Fruit fly (Drosophila melanogaster) whole organism, embryonic: ENCODE data around the gene mon2.

Experiments
- Atf3 ChIP-seq: fragments of 200-800 bp; sonication (Bioruptor generic); optimal IDR thresholded peaks from 3 replicates; lab custom pipeline; 2016; ENCODE audit warnings: missing biosample characterization, missing genetic modification characterization
- Atf6 ChIP-seq: fragments of 200-800 bp; sonication (Bioruptor generic); IDR thresholded peaks from 2 replicates; pipeline ENCODE4 v1.3.6; 2022; ENCODE audit warnings: missing biosample characterization, missing genetic modification characterization
- B-H2 ChIP-seq: fragments of 200-800 bp; sonication (Bioruptor generic); optimal IDR thresholded peaks from 2 replicates; lab custom pipeline; 2018; ENCODE audit warnings: missing biosample characterization, mild to moderate bottlenecking, missing genetic modification characterization
- C15 ChIP-seq: fragments of 200-800 bp; sonication (Bioruptor generic); IDR thresholded peaks from 3 replicates; pipeline ENCODE4 v1.3.6; 2022; ENCODE audit warnings: missing biosample characterization, missing genetic modification characterization
- CG10147 ChIP-seq: fragments of 200-800 bp; sonication (Bioruptor generic); optimal IDR thresholded peaks from 2 replicates; lab custom pipeline; 2019; ENCODE audit warnings: missing biosample characterization, mild to moderate bottlenecking, missing genetic modification characterization, moderate library complexity
- CG11723 ChIP-seq: fragments of 200-800 bp; sonication (Bioruptor generic); optimal IDR thresholded peaks from 2 replicates; lab custom pipeline; 2017; ENCODE audit warnings: missing biosample characterization, mild to moderate bottlenecking, missing genetic modification characterization
- CG13123 ChIP-seq: fragments of 200-800 bp; sonication (Bioruptor generic); optimal IDR thresholded peaks from 2 replicates; lab custom pipeline; 2016; ENCODE audit warnings: missing biosample characterization, missing genetic modification characterization
- CG13287 ChIP-seq: fragments of 200-800 bp; sonication (Bioruptor generic); IDR thresholded peaks from 2 replicates; pipeline ENCODE4 v1.3.6; 2022; ENCODE audit warnings: missing biosample characterization, missing genetic modification characterization; ENCODE audit not compliant: partially characterized antibody
- CG1529 ChIP-seq: fragments of 200-800 bp; sonication (Bioruptor generic); optimal IDR thresholded peaks from 3 replicates; lab custom pipeline; 2018; ENCODE audit warnings: missing biosample characterization, missing genetic modification characterization
- CG17359 ChIP-seq: fragments of 200-800 bp; sonication (Bioruptor generic); optimal IDR thresholded peaks from 3 replicates; lab custom pipeline; 2018; ENCODE audit warnings: missing biosample characterization, mild to moderate bottlenecking, missing genetic modification characterization, moderate library complexity
- CG2199 ChIP-seq: fragments of 200-800 bp; sonication (Bioruptor generic); IDR thresholded peaks from 3 replicates; pipeline ENCODE4 v1.3.6; 2022; ENCODE audit warnings: missing biosample characterization, missing genetic modification characterization
- CG4820 ChIP-seq: fragments of 200-800 bp; sonication (Bioruptor generic); optimal IDR thresholded peaks from 3 replicates; lab custom pipeline; 2016; ENCODE audit warnings: missing biosample characterization, missing genetic modification characterization
- CG8281 ChIP-seq: fragments of 200-800 bp; sonication (Bioruptor generic); optimal IDR thresholded peaks from 2 replicates; lab custom pipeline; 2018; ENCODE audit warnings: missing biosample characterization, mild to moderate bottlenecking, missing genetic modification characterization, moderate library complexity
- CG8290 ChIP-seq, 3 experiments: fragments of 200-800 bp; sonication (Bioruptor generic); optimal IDR thresholded peaks; 2 replicates each; lab custom pipeline; 2016 to 2019; ENCODE audit warnings: missing biosample characterization in 3 of 3, missing genetic modification characterization in 3 of 3, mild to moderate bottlenecking in 2 of 3, moderate library complexity in 1 of 3
- CG9215 ChIP-seq: fragments of 200-800 bp; sonication (Bioruptor generic); IDR thresholded peaks from 2 replicates; pipeline ENCODE4 v1.3.6; 2022; ENCODE audit warnings: missing biosample characterization, missing genetic modification characterization
- Deaf1 ChIP-seq: fragments of 200-800 bp; optimal IDR thresholded peaks from 3 replicates; lab custom pipeline; 2019; ENCODE audit warnings: missing biosample characterization, mild to moderate bottlenecking, missing genetic modification characterization, moderate library complexity
- Dfd ChIP-seq, 2 experiments: fragments of >200 bp; optimal IDR thresholded peaks; 2 replicates each; lab custom pipeline; 2017; ENCODE audit warnings: missing biosample characterization in 2 of 2, missing genetic modification characterization in 2 of 2
- HHEX ChIP-seq: fragments of 200-800 bp; sonication (Bioruptor generic); optimal IDR thresholded peaks from 3 replicates; lab custom pipeline; 2017; ENCODE audit warnings: missing biosample characterization, mild to moderate bottlenecking, missing genetic modification characterization, missing genetic modification reagents
- Hey ChIP-seq: fragments of 200-800 bp; sonication (Bioruptor generic); optimal IDR thresholded peaks from 3 replicates; lab custom pipeline; 2018; ENCODE audit warnings: missing biosample characterization, mild to moderate bottlenecking, missing genetic modification characterization
- Mad ChIP-seq: fragments of 200-800 bp; sonication (Bioruptor generic); optimal IDR thresholded peaks from 2 replicates; lab custom pipeline; 2016; ENCODE audit warnings: missing biosample characterization, missing genetic modification characterization
- NC2α ChIP-seq: fragments of 200-800 bp; sonication (Bioruptor generic); optimal IDR thresholded peaks from 2 replicates; lab custom pipeline; 2016; ENCODE audit warnings: missing biosample characterization, missing genetic modification characterization
- Nf-YB ChIP-seq: fragments of 200-800 bp; sonication (Bioruptor generic); optimal IDR thresholded peaks from 3 replicates; lab custom pipeline; 2019; ENCODE audit warnings: missing biosample characterization, mild to moderate bottlenecking, missing genetic modification characterization, moderate library complexity
- Pdp1 ChIP-seq, 2 experiments: fragments of 200-800 bp; sonication (Bioruptor generic); optimal IDR thresholded peaks; 3 replicates each; lab custom pipeline; 2016; ENCODE audit warnings: missing biosample characterization in 2 of 2, missing genetic modification characterization in 2 of 2, mild to moderate bottlenecking in 1 of 2, moderate library complexity in 1 of 2
- Poxn ChIP-seq: fragments of 200-800 bp; sonication (Bioruptor generic); IDR thresholded peaks from 2 replicates; pipeline ENCODE4 v1.3.6; 2022; ENCODE audit warnings: missing biosample characterization, missing genetic modification characterization
- Six4 ChIP-seq: fragments of 200-800 bp; sonication (Bioruptor generic); optimal IDR thresholded peaks from 2 replicates; lab custom pipeline; 2016; ENCODE audit warnings: missing biosample characterization, missing genetic modification characterization
- Sry-δ ChIP-seq: fragments of 200-800 bp; sonication (Bioruptor generic); optimal IDR thresholded peaks from 2 replicates; lab custom pipeline; 2016; ENCODE audit warnings: missing biosample characterization, missing genetic modification characterization
- YL-1 ChIP-seq: fragments of 200-800 bp; sonication (Bioruptor generic); optimal IDR thresholded peaks from 3 replicates; lab custom pipeline; 2017; ENCODE audit warnings: missing biosample characterization, mild to moderate bottlenecking, missing genetic modification characterization
- abd-A ChIP-seq: fragments of 200-800 bp; sonication (Bioruptor generic); optimal IDR thresholded peaks from 3 replicates; lab custom pipeline; 2019; ENCODE audit warnings: missing biosample characterization, mild to moderate bottlenecking, missing genetic modification characterization, moderate library complexity
- amos ChIP-seq: fragments of 200-800 bp; sonication (Bioruptor generic); IDR thresholded peaks from 2 replicates; pipeline ENCODE4 v1.3.6; 2022; ENCODE audit warnings: missing biosample characterization, missing genetic modification characterization; ENCODE audit not compliant: partially characterized antibody
- bab2 ChIP-seq: fragments of 200-800 bp; sonication (Bioruptor generic); optimal IDR thresholded peaks from 2 replicates; lab custom pipeline; 2016; ENCODE audit warnings: missing biosample characterization, missing genetic modification characterization
- cato ChIP-seq: fragments of 200-800 bp; sonication (Bioruptor generic); optimal IDR thresholded peaks from 2 replicates; lab custom pipeline; 2016; ENCODE audit warnings: missing biosample characterization, missing genetic modification characterization, borderline replicate concordance
- ci ChIP-seq: fragments of 200-800 bp; sonication (Bioruptor generic); IDR thresholded peaks from 3 replicates; pipeline ENCODE4 v1.3.6; 2022; ENCODE audit warnings: missing biosample characterization, missing genetic modification characterization
- crol ChIP-seq: fragments of 200-800 bp; sonication (Bioruptor generic); IDR thresholded peaks from 2 replicates; pipeline ENCODE4 v1.3.6; 2022; ENCODE audit warnings: missing biosample characterization, missing genetic modification characterization
- dysf ChIP-seq: fragments of 200-800 bp; sonication (Bioruptor generic); IDR thresholded peaks from 3 replicates; pipeline ENCODE4 v1.3.6; 2022; ENCODE audit warnings: missing biosample characterization, missing genetic modification characterization
- exex ChIP-seq: fragments of 200-800 bp; sonication (Bioruptor generic); optimal IDR thresholded peaks from 4 replicates; lab custom pipeline; 2018; ENCODE audit warnings: missing biosample characterization, mild to moderate bottlenecking, missing genetic modification characterization, moderate library complexity
- eyg ChIP-seq: fragments of 200-800 bp; sonication (Bioruptor generic); optimal IDR thresholded peaks from 3 replicates; lab custom pipeline; 2016; ENCODE audit warnings: missing biosample characterization, missing genetic modification characterization
- fru ChIP-seq: fragments of >200 bp; optimal IDR thresholded peaks from 2 replicates; lab custom pipeline; 2017
- insv ChIP-seq, 2 experiments: fragments of 200-800 bp; sonication (Bioruptor generic); optimal IDR thresholded peaks; 3 replicates each; lab custom pipeline; 2016 to 2018; ENCODE audit warnings: missing biosample characterization in 2 of 2, missing genetic modification characterization in 2 of 2
- inv ChIP-seq: fragments of 200-800 bp; sonication (Bioruptor generic); IDR thresholded peaks from 2 replicates; pipeline ENCODE4 v1.3.6; 2022; ENCODE audit warnings: missing biosample characterization, missing genetic modification characterization; ENCODE audit not compliant: partially characterized antibody
- knrl ChIP-seq: fragments of 200-800 bp; sonication (Bioruptor generic); IDR thresholded peaks from 3 replicates; pipeline ENCODE4 v1.3.6; 2022; ENCODE audit warnings: missing biosample characterization, missing genetic modification characterization; ENCODE audit not compliant: partially characterized antibody
- mld ChIP-seq: fragments of 200-800 bp; sonication (Bioruptor generic); IDR thresholded peaks from 3 replicates; pipeline ENCODE4 v1.3.6; 2022; ENCODE audit warnings: missing biosample characterization, missing genetic modification characterization; ENCODE audit not compliant: partially characterized antibody
- nmo ChIP-seq: fragments of 200-800 bp; sonication (Bioruptor generic); optimal IDR thresholded peaks from 2 replicates; lab custom pipeline; 2018; ENCODE audit warnings: missing biosample characterization, mild to moderate bottlenecking, missing genetic modification characterization, moderate library complexity
- oc ChIP-seq: fragments of 200-800 bp; sonication (Bioruptor generic); optimal IDR thresholded peaks from 2 replicates; lab custom pipeline; 2018; ENCODE audit warnings: missing biosample characterization, mild to moderate bottlenecking, missing genetic modification characterization, moderate library complexity
- onecut ChIP-seq: fragments of 200-800 bp; sonication (Bioruptor generic); IDR thresholded peaks from 2 replicates; pipeline ENCODE4 v1.3.6; 2022; ENCODE audit warnings: missing biosample characterization, missing genetic modification characterization
- pho ChIP-seq: fragments of 200-800 bp; sonication (Bioruptor generic); optimal IDR thresholded peaks from 2 replicates; lab custom pipeline; 2016; ENCODE audit warnings: missing biosample characterization, missing genetic modification characterization
- phol ChIP-seq: fragments of 200-800 bp; sonication (Bioruptor generic); optimal IDR thresholded peaks from 3 replicates; lab custom pipeline; 2018; ENCODE audit warnings: missing biosample characterization, mild to moderate bottlenecking, missing genetic modification characterization, moderate library complexity
- sim ChIP-seq: fragments of 200-800 bp; sonication (Bioruptor generic); IDR thresholded peaks from 2 replicates; pipeline ENCODE4 v1.3.6; 2022; ENCODE audit warnings: missing biosample characterization, missing genetic modification characterization
- sob ChIP-seq: fragments of 200-800 bp; sonication (Bioruptor generic); IDR thresholded peaks from 2 replicates; pipeline ENCODE4 v1.3.6; 2022; ENCODE audit warnings: missing biosample characterization, missing genetic modification characterization
- wek ChIP-seq: fragments of 200-800 bp; sonication (Bioruptor generic); optimal IDR thresholded peaks from 3 replicates; lab custom pipeline; 2018; ENCODE audit warnings: missing biosample characterization, mild to moderate bottlenecking, missing genetic modification characterization, moderate library complexity
- z ChIP-seq: fragments of 200-800 bp; sonication (Bioruptor generic); IDR thresholded peaks from 3 replicates; pipeline ENCODE4 v1.3.6; 2022; ENCODE audit warnings: missing biosample characterization, missing genetic modification characterization

mon2 gene

dm6 chr2L:8148514-8149085, 24.8 kb upstream of the mon2 start (continued):
- TF ChIP-seq HHEX (GFP tag; lab: Kevin White, UChicago), result no peak
- no peak for TF ChIP-seq mld (GFP tag; lab: Robert Waterston, UW)
- peak; percentile 6 for TF ChIP-seq CG8290 (GFP tag; optimal IDR thresholded peaks at IDR 0.05; lab: Kevin White, UChicago)
- peak in 1 of 2 experiments; percentile 47 for TF ChIP-seq CG8290 (tag; optimal IDR thresholded peaks at IDR 0.05; lab: Kevin White, UChicago)
- TF ChIP-seq sob (GFP tag; lab: Robert Waterston, UW), result 0 out of 2 replicates have a peak, but pooled peaks have one; percentile 9
- no peak for TF ChIP-seq dysf (GFP tag; lab: Robert Waterston, UW)
- peak; percentile 74 for TF ChIP-seq Deaf1
- TF ChIP-seq Poxn (GFP tag; lab: Robert Waterston, UW), result no peak
- no peak for TF ChIP-seq Dfd (GFP tag; optimal IDR thresholded peaks at IDR 0.05; lab: Kevin White, UChicago)
- 0 out of 2 replicates have a peak, but pooled peaks have one; percentile 11 for TF ChIP-seq CG13287 (GFP tag; lab: Robert Waterston, UW)
- TF ChIP-seq C15, result no peak
- TF ChIP-seq phol (tag; lab: Kevin White, UChicago), result no peak
- TF ChIP-seq CG17359, result no peak
- peak in 1 of 2 experiments; percentile 62 for TF ChIP-seq insv (GFP tag; optimal IDR thresholded peaks at IDR 0.05; lab: Kevin White, UChicago)
- TF ChIP-seq Pdp1 (GFP tag; optimal IDR thresholded peaks at IDR 0.05; lab: Kevin White, UChicago), result peak in 1 of 2 experiments; percentile 77
- TF ChIP-seq CG2199, result 0 out of 3 replicates have a peak, but pooled peaks have one; percentile 42
- TF ChIP-seq wek (GFP tag; lab: Kevin White, UChicago), result no peak
- TF ChIP-seq CG10147 (GFP tag; lab: Kevin White, UChicago), result no peak
- peak; percentile 29 for TF ChIP-seq oc (tag; lab: Kevin White, UChicago)
- TF ChIP-seq amos (GFP tag; lab: Robert Waterston, UW), result no peak
- peak; percentile 19 for TF ChIP-seq B-H2
- no peak for TF ChIP-seq CG1529 (GFP tag; lab: Kevin White, UChicago)
- TF ChIP-seq Nf-YB (GFP tag; lab: Kevin White, UChicago), result no peak
- TF ChIP-seq z (GFP tag; lab: Robert Waterston, UW), result peak; percentile 92
- TF ChIP-seq sim (GFP tag; lab: Robert Waterston, UW), result no peak
- TF ChIP-seq cato (GFP tag; lab: Kevin White, UChicago), result no peak
- peak; percentile 32; the same call in 1 of the 3 replicates for TF ChIP-seq ci (GFP tag; lab: Robert Waterston, UW)
- TF ChIP-seq CG8281 (tag; lab: Kevin White, UChicago), result no peak
- TF ChIP-seq CG13123 (GFP tag; lab: Kevin White, UChicago), result no peak
- no peak for TF ChIP-seq YL-1 (GFP tag; lab: Kevin White, UChicago)
- no peak for TF ChIP-seq Six4
- TF ChIP-seq bab2 (GFP tag; lab: Kevin White, UChicago), result no peak
- TF ChIP-seq abd-A, result no peak
- TF ChIP-seq CG11723 (GFP tag; lab: Kevin White, UChicago), result no peak
- no peak for TF ChIP-seq onecut (GFP tag; lab: Robert Waterston, UW)
- TF ChIP-seq eyg, result no peak
- TF ChIP-seq Atf6 (GFP tag; lab: Robert Waterston, UW), result peak; percentile 13; the same call in 1 of the 2 replicates
- no peak for TF ChIP-seq inv
- no peak for TF ChIP-seq Sry-δ (GFP tag; lab: Kevin White, UChicago)
- TF ChIP-seq CG4820 (GFP tag; lab: Kevin White, UChicago), result no peak
- no peak for TF ChIP-seq nmo (GFP tag; lab: Kevin White, UChicago)
- TF ChIP-seq NC2α, result no peak
- TF ChIP-seq crol, result no peak
- TF ChIP-seq pho, result no peak
- TF ChIP-seq fru (lab: Kevin White, UChicago), result no peak
- TF ChIP-seq Atf3 (GFP tag; lab: Kevin White, UChicago), result no peak
- TF ChIP-seq Mad, result no peak
- TF ChIP-seq knrl (GFP tag; lab: Robert Waterston, UW), result no peak
- TF ChIP-seq CG9215, result no peak
- TF ChIP-seq exex (tag; lab: Kevin White, UChicago), result no peak
- TF ChIP-seq Hey (tag; lab: Kevin White, UChicago), result no peak
